Worm (Caenorhabditis elegans) whole organism, L1 larva: ENCODE measurements around the gene Y113G7A.13.

Source experiments
- F16B12.6 ChIP-seq: fragments of 150-350 bp; optimal IDR thresholded peaks from 2 replicates; lab custom pipeline; 2014; ENCODE audit warnings: missing biosample characterization, missing genetic modification characterization
- dsc-1 ChIP-seq: sonication (generic microtip); optimal IDR thresholded peaks from 2 replicates; lab custom pipeline; 2016; ENCODE audit warnings: mild to moderate bottlenecking, missing genetic modification characterization, missing compliant biosample characterization
- egl-13 ChIP-seq: sonication (generic microtip); optimal IDR thresholded peaks from 2 replicates; lab custom pipeline; 2016; ENCODE audit warnings: missing genotype, missing genetic modification reagents, missing genetic modification characterization, missing compliant biosample characterization
- egl-27 ChIP-seq, 2 experiments: fragments of 150-350 bp in 1 of 2; sonication (generic microtip); optimal IDR thresholded peaks; 3 replicates each; lab custom pipeline; 2017 to 2018; ENCODE audit warnings: missing biosample characterization in 2 of 2, missing genetic modification characterization in 2 of 2, missing genetic modification reagents in 2 of 2
- ets-5 ChIP-seq: fragments of 200-800 bp; sonication (Bioruptor generic); IDR thresholded peaks from 2 replicates; pipeline ENCODE4 v1.3.6; 2022; ENCODE audit warnings: missing genetic modification characterization, missing compliant biosample characterization
- hpl-2 ChIP-seq: fragments of 150-350 bp; optimal IDR thresholded peaks from 2 replicates; lab custom pipeline; 2014; ENCODE audit warnings: missing biosample characterization, missing genetic modification reagents, missing genetic modification characterization
- nhr-20 ChIP-seq: sonication (generic microtip); optimal IDR thresholded peaks from 2 replicates; lab custom pipeline; 2016; ENCODE audit warnings: mild to moderate bottlenecking, missing genetic modification characterization, missing compliant biosample characterization
- nhr-237 ChIP-seq: fragments of 150-350 bp; optimal IDR thresholded peaks from 2 replicates; lab custom pipeline; 2014; ENCODE audit warnings: missing biosample characterization, missing genetic modification characterization
- nhr-77 ChIP-seq: fragments of 150-350 bp; optimal IDR thresholded peaks from 2 replicates; lab custom pipeline; 2014; ENCODE audit warnings: missing biosample characterization, missing genetic modification characterization
- nhr-90 ChIP-seq: sonication (generic microtip); optimal IDR thresholded peaks from 2 replicates; lab custom pipeline; 2016; ENCODE audit warnings: mild to moderate bottlenecking, missing genetic modification characterization, missing compliant biosample characterization; ENCODE audit not compliant: poor library complexity
- sox-4 ChIP-seq: sonication (generic microtip); optimal IDR thresholded peaks from 2 replicates; lab custom pipeline; 2016; ENCODE audit warnings: missing genetic modification characterization, missing compliant biosample characterization
- tbx-2 ChIP-seq: sonication (generic microtip); optimal IDR thresholded peaks from 2 replicates; lab custom pipeline; 2016; ENCODE audit warnings: missing genetic modification characterization, missing compliant biosample characterization
- unc-86 ChIP-seq: sonication (generic microtip); optimal IDR thresholded peaks from 2 replicates; lab custom pipeline; 2016; ENCODE audit warnings: missing genetic modification characterization, missing compliant biosample characterization

Gene Y113G7A.13

DNA sequence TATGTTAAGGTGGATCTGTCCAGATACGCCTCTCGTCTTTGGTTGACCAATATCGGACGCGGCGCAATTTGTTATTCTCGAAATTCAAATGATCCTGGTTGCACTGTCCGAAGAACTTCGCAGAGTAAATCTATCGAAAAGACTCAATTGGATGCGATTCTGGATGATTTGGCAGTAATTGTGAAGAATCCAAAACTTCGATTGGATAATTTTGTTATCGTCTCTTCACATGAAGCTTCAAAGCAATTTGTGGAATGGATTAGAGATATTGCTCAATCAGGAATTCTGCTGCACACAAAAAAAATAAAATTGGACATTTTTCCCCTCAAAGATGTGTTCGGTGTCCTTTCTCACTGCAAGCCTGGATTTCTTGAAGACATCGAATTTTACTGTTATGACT is 51.7 kb downstream of the Y113G7A.13 start:
- TF ChIP-seq sox-4 (no peak), nhr-237 (tag; lab: Kevin White, UChicago) (no peak), tbx-2 (tag; lab: Kevin White, UChicago) (no peak), hpl-2 (no peak), unc-86 (tag; lab: Kevin White, UChicago) (no peak), nhr-90 (tag; lab: Kevin White, UChicago) (no peak), nhr-20 (tag; lab: Kevin White, UChicago) (no peak), ets-5 (GFP tag; lab: Robert Waterston, UW) (no peak), dsc-1 (tag; lab: Kevin White, UChicago) (no peak), egl-13 (no peak), egl-27 (tag; optimal IDR thresholded peaks at IDR 0.05; lab: Kevin White, UChicago) (no peak), F16B12.6 (tag; lab: Kevin White, UChicago) (no peak), nhr-77 (tag; lab: Kevin White, UChicago) (no peak)
- TF ChIP-seq, all 84 proteins: peak for 0
